Worm (Caenorhabditis elegans) whole organism, L1 larva: ENCODE results near the gene smf-1.

Experiments
- C04F5.9 ChIP-seq: sonication (generic microtip); optimal IDR thresholded peaks from 2 replicates; lab custom pipeline; 2016; ENCODE audit warnings: missing genetic modification characterization, missing compliant biosample characterization
- C16A3.4 ChIP-seq: fragments of 150-350 bp; optimal IDR thresholded peaks from 2 replicates; lab custom pipeline; 2014; ENCODE audit warnings: missing biosample characterization, missing genetic modification characterization
- Y116A8C.19 ChIP-seq: sonication (generic microtip); optimal IDR thresholded peaks from 2 replicates; lab custom pipeline; 2016; ENCODE audit warnings: missing compliant biosample characterization, missing genetic modification characterization, borderline replicate concordance
- aha-1 ChIP-seq: fragments of 150-350 bp; optimal IDR thresholded peaks from 2 replicates; lab custom pipeline; 2014; ENCODE audit warnings: missing biosample characterization, missing genetic modification characterization
- alr-1 ChIP-seq: fragments of 200-800 bp; sonication (Bioruptor generic); optimal IDR thresholded peaks from 2 replicates; lab custom pipeline; 2018; ENCODE audit warnings: borderline replicate concordance, mild to moderate bottlenecking, missing genetic modification characterization, missing compliant biosample characterization
- ama-1 ChIP-seq: fragments of 150-350 bp; optimal IDR thresholded peaks from 2 replicates; lab custom pipeline; 2014
- blmp-1 ChIP-seq: fragments of 150-350 bp; optimal IDR thresholded peaks from 2 replicates; lab custom pipeline; 2014; ENCODE audit warnings: missing biosample characterization, missing genetic modification characterization
- ceh-8 ChIP-seq: fragments of 200-800 bp; sonication (Bioruptor generic); optimal IDR thresholded peaks from 2 replicates; lab custom pipeline; 2018; ENCODE audit warnings: mild to moderate bottlenecking, missing genetic modification characterization, moderate library complexity, missing compliant biosample characterization
- ceh-82 ChIP-seq, 3 experiments: fragments of 150-350 bp in 1 of 3; sonication (generic microtip) in 2 of 3; optimal IDR thresholded peaks; 2 replicates each; lab custom pipeline; 2014 to 2017; ENCODE audit warnings: missing biosample characterization in 3 of 3, missing genetic modification characterization in 3 of 3
- ces-1 ChIP-seq: fragments of 150-350 bp; optimal IDR thresholded peaks from 2 replicates; lab custom pipeline; 2014; ENCODE audit warnings: missing biosample characterization, missing genetic modification reagents, missing genetic modification characterization
- dsc-1 ChIP-seq: sonication (generic microtip); optimal IDR thresholded peaks from 2 replicates; lab custom pipeline; 2016; ENCODE audit warnings: mild to moderate bottlenecking, missing genetic modification characterization, missing compliant biosample characterization
- efl-1 ChIP-seq, 4 experiments: fragments of 150-350 bp; optimal IDR thresholded peaks in 3 of 4; peaks in 1 of 4; 1 replicate in 1 of 4; 2 replicates in 3 of 4; lab custom pipeline; 2014; ENCODE audit warnings: missing biosample characterization in 2 of 4, missing genetic modification characterization in 2 of 4, missing genetic modification reagents in 2 of 4
- efl-3 ChIP-seq: fragments of 200-800 bp; sonication (Bioruptor generic); optimal IDR thresholded peaks from 2 replicates; lab custom pipeline; 2018; ENCODE audit warnings: mild to moderate bottlenecking, missing genetic modification characterization, missing compliant biosample characterization
- egl-13 ChIP-seq: sonication (generic microtip); optimal IDR thresholded peaks from 2 replicates; lab custom pipeline; 2016; ENCODE audit warnings: missing genotype, missing genetic modification reagents, missing genetic modification characterization, missing compliant biosample characterization
- elt-2 ChIP-seq: sonication (generic microtip); optimal IDR thresholded peaks from 2 replicates; lab custom pipeline; 2016; ENCODE audit warnings: missing genetic modification characterization, mild to moderate bottlenecking, inconsistent platforms, missing compliant biosample characterization, missing genetic modification reagents
- ets-5 ChIP-seq: fragments of 200-800 bp; sonication (Bioruptor generic); IDR thresholded peaks from 2 replicates; pipeline ENCODE4 v1.3.6; 2022; ENCODE audit warnings: missing genetic modification characterization, missing compliant biosample characterization
- fkh-4 ChIP-seq: sonication (generic microtip); optimal IDR thresholded peaks from 2 replicates; lab custom pipeline; 2016; ENCODE audit warnings: missing compliant biosample characterization, missing genetic modification characterization, borderline replicate concordance
- grh-1 ChIP-seq: fragments of 200-800 bp; sonication (Bioruptor generic); IDR thresholded peaks from 2 replicates; pipeline ENCODE4 v1.3.6; 2022; ENCODE audit warnings: missing genetic modification reagents, missing genetic modification characterization, missing compliant biosample characterization
- hlh-4 ChIP-seq: sonication (generic microtip); optimal IDR thresholded peaks from 2 replicates; lab custom pipeline; 2016; ENCODE audit warnings: mild to moderate bottlenecking, missing genetic modification characterization, missing compliant biosample characterization
- irx-1 ChIP-seq: sonication (generic microtip); optimal IDR thresholded peaks from 2 replicates; lab custom pipeline; 2016; ENCODE audit warnings: missing genetic modification characterization, missing compliant biosample characterization
- isw-1 ChIP-seq: fragments of 200-800 bp; sonication (Bioruptor generic); IDR thresholded peaks from 2 replicates; pipeline ENCODE4 v1.3.6; 2022; ENCODE audit warnings: missing genetic modification characterization, missing compliant biosample characterization
- lin-14 ChIP-seq: fragments of 200-800 bp; sonication (Bioruptor generic); optimal IDR thresholded peaks from 2 replicates; lab custom pipeline; 2018; ENCODE audit warnings: mild to moderate bottlenecking, missing genetic modification characterization, moderate library complexity, missing compliant biosample characterization
- lin-15B ChIP-seq: fragments of 150-350 bp; sonication (generic microtip); optimal IDR thresholded peaks from 3 replicates; lab custom pipeline; 2014; ENCODE audit warnings: missing biosample characterization, missing genetic modification characterization
- lin-39 ChIP-seq: fragments of 150-350 bp; optimal IDR thresholded peaks from 2 replicates; lab custom pipeline; 2014; ENCODE audit warnings: missing biosample characterization, missing genetic modification reagents, missing genetic modification characterization
- lir-3 ChIP-seq: sonication (generic microtip); optimal IDR thresholded peaks from 2 replicates; lab custom pipeline; 2016; ENCODE audit warnings: mild to moderate bottlenecking, missing genetic modification characterization, moderate library complexity, missing compliant biosample characterization; ENCODE audit not compliant: poor library complexity
- mab-9 ChIP-seq: fragments of 200-800 bp; sonication (Bioruptor generic); IDR thresholded peaks from 2 replicates; pipeline ENCODE4 v1.3.6; 2022; ENCODE audit warnings: missing genetic modification reagents, missing genetic modification characterization, missing compliant biosample characterization
- mdl-1 ChIP-seq, 2 experiments: fragments of 150-350 bp; optimal IDR thresholded peaks; 2 replicates each; lab custom pipeline; 2014 to 2017; ENCODE audit warnings: missing biosample characterization in 2 of 2, missing genetic modification characterization in 2 of 2, inconsistent platforms in 1 of 2
- nhr-12 ChIP-seq: sonication (generic microtip); optimal IDR thresholded peaks from 2 replicates; lab custom pipeline; 2017; ENCODE audit warnings: missing biosample characterization, missing genetic modification characterization
- nhr-237 ChIP-seq: fragments of 150-350 bp; optimal IDR thresholded peaks from 2 replicates; lab custom pipeline; 2014; ENCODE audit warnings: missing biosample characterization, missing genetic modification characterization
- nhr-28 ChIP-seq: fragments of 150-350 bp; optimal IDR thresholded peaks from 2 replicates; lab custom pipeline; 2014; ENCODE audit warnings: missing biosample characterization, missing genetic modification characterization
- nhr-47 ChIP-seq: sonication (generic microtip); optimal IDR thresholded peaks from 2 replicates; lab custom pipeline; 2016; ENCODE audit warnings: mild to moderate bottlenecking, missing genetic modification characterization, moderate library complexity, missing compliant biosample characterization
- nhr-71 ChIP-seq: sonication (generic microtip); optimal IDR thresholded peaks from 2 replicates; lab custom pipeline; 2016; ENCODE audit warnings: mild to moderate bottlenecking, missing genetic modification characterization, moderate library complexity, missing compliant biosample characterization
- nhr-76 ChIP-seq: sonication (generic microtip); optimal IDR thresholded peaks from 2 replicates; lab custom pipeline; 2017; ENCODE audit warnings: missing biosample characterization, missing genetic modification characterization
- nhr-77 ChIP-seq: fragments of 150-350 bp; optimal IDR thresholded peaks from 2 replicates; lab custom pipeline; 2014; ENCODE audit warnings: missing biosample characterization, missing genetic modification characterization
- nhr-84 ChIP-seq: sonication (generic microtip); optimal IDR thresholded peaks from 2 replicates; lab custom pipeline; 2017; ENCODE audit warnings: missing biosample characterization, missing genetic modification characterization
- nhr-85 ChIP-seq: sonication (generic microtip); peaks from one replicate; lab custom pipeline; 2016; ENCODE audit warnings: missing genetic modification characterization, inconsistent platforms, missing compliant biosample characterization
- nhr-90 ChIP-seq: sonication (generic microtip); optimal IDR thresholded peaks from 2 replicates; lab custom pipeline; 2016; ENCODE audit warnings: mild to moderate bottlenecking, missing genetic modification characterization, missing compliant biosample characterization; ENCODE audit not compliant: poor library complexity
- pax-3 ChIP-seq: fragments of 200-800 bp; sonication (Bioruptor generic); optimal IDR thresholded peaks from 2 replicates; lab custom pipeline; 2018; ENCODE audit warnings: mild to moderate bottlenecking, missing genetic modification characterization, moderate library complexity, missing compliant biosample characterization
- pqm-1 ChIP-seq: sonication (generic microtip); optimal IDR thresholded peaks from 3 replicates; lab custom pipeline; 2017; ENCODE audit warnings: missing biosample characterization, missing genetic modification characterization
- rnt-1 ChIP-seq: sonication (generic microtip); optimal IDR thresholded peaks from 2 replicates; lab custom pipeline; 2016; ENCODE audit warnings: mild to moderate bottlenecking, missing genetic modification characterization, moderate library complexity, missing compliant biosample characterization
- skn-1 ChIP-seq: fragments of 150-350 bp; optimal IDR thresholded peaks from 2 replicates; lab custom pipeline; 2014; ENCODE audit warnings: missing biosample characterization, missing genetic modification characterization
- swsn-7 ChIP-seq: sonication (generic microtip); optimal IDR thresholded peaks from 2 replicates; lab custom pipeline; 2016; ENCODE audit warnings: missing genetic modification characterization, missing compliant biosample characterization
- tlp-1 ChIP-seq: fragments of 150-350 bp; optimal IDR thresholded peaks from 2 replicates; lab custom pipeline; 2014; ENCODE audit warnings: missing biosample characterization, missing genetic modification characterization
- unc-130 ChIP-seq: fragments of 150-350 bp; optimal IDR thresholded peaks from 2 replicates; lab custom pipeline; 2017; ENCODE audit warnings: missing biosample characterization, missing genetic modification characterization, inconsistent platforms
- unc-30 ChIP-seq: sonication (generic microtip); optimal IDR thresholded peaks from 2 replicates; lab custom pipeline; 2017; ENCODE audit warnings: missing biosample characterization, missing genetic modification characterization
- unc-62 ChIP-seq: fragments of 150-350 bp; optimal IDR thresholded peaks from 2 replicates; lab custom pipeline; 2014; ENCODE audit warnings: missing biosample characterization, missing genetic modification reagents, missing genetic modification characterization
- xbp-1 ChIP-seq: sonication (generic microtip); optimal IDR thresholded peaks from 2 replicates; lab custom pipeline; 2016; ENCODE audit warnings: missing genetic modification characterization, missing compliant biosample characterization
- zag-1 ChIP-seq: fragments of 150-350 bp; optimal IDR thresholded peaks from 2 replicates; lab custom pipeline; 2014; ENCODE audit warnings: missing biosample characterization, missing genetic modification characterization
- ztf-4 ChIP-seq: fragments of 150-350 bp; optimal IDR thresholded peaks from 2 replicates; lab custom pipeline; 2014; ENCODE audit warnings: missing biosample characterization, missing genetic modification characterization

The smf-1 gene

DNA sequence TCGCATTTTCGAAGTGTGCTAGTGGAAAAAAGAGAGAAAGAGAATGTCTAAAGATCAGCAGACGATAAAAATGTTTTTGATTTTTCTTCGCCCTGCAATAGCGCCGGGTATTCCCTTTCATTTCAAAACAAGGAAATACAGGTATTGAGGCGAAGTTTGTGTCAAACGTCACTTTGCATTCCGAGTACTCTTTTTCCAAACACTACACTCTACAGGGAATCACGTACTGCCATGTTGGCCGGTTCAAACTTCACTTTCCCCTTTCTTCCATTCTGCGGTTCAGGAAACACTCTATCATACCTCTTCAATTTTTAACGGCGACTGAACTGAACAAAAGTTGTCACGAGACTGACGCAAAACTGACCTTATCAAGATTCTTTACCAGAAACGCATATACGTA lies 15.7 kb upstream of the smf-1 start:
- TF ChIP-seq nhr-77 (tag; lab: Kevin White, UChicago) (no peak), aha-1 (tag; lab: Kevin White, UChicago) (no peak), mab-9 (GFP tag; lab: Robert Waterston, UW) (0 out of 2 replicates have a peak, but pooled peaks have one; percentile 8), blmp-1 (tag; lab: Kevin White, UChicago) (peak; percentile 80)

DNA sequence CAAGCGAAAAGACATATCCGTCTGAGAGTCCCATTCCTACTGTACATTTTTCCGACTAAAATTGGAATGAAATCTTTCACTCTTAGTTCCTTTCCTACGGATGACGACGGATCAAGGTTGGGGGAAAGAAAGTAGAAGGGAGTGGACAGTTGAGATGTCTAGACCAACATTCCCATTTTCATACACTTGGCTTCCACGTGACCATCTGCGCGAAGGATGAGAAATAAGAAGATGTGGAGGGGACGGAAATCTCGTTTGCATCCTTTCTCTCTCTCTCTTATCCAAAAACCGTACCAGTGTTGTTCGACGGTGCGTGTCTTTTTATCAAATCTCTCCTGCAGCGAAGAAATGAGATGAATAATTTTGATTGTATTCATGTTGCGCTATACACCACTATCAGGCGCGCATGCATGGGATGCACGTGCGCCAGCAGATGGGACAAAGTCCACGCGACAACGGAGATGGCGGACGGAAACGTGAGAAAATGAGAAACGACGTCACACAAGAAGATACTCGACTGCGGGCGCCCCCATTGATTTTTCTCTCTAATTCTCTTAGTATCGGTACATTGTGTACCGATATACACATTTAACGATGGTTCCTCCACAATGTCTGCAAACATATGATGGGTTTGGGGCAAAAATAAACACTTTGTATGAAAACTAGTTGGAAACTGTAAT lies 14.6 kb upstream of the smf-1 start:
- TF ChIP-seq skn-1 (tag; lab: Kevin White, UChicago): peak; percentile 78
- peak; percentile 80 for TF ChIP-seq lir-3 (tag; lab: Kevin White, UChicago)
- no peak for TF ChIP-seq alr-1 (tag; lab: Kevin White, UChicago)
- peak; percentile 91 for TF ChIP-seq irx-1 (tag; lab: Kevin White, UChicago)
- TF ChIP-seq ceh-82 (tag; optimal IDR thresholded peaks at IDR 0.05; lab: Kevin White, UChicago): peak in 2 of 3 experiments; percentile 45 to 54
- TF ChIP-seq nhr-237: no peak
- peak; percentile 42 for TF ChIP-seq efl-3 (GFP tag; lab: Kevin White, UChicago)
- peak; percentile 40 for TF ChIP-seq fkh-4
- no peak for TF ChIP-seq zag-1
- peak; percentile 99 for TF ChIP-seq lin-14
- peak; percentile 89 for TF ChIP-seq elt-2
- TF ChIP-seq grh-1 (GFP tag; lab: Robert Waterston, UW): peak; percentile 94
- TF ChIP-seq nhr-28 (tag; lab: Kevin White, UChicago): no peak
- TF ChIP-seq efl-1 (optimal IDR thresholded peaks at IDR 0.05; lab: Kevin White, UChicago): peak; percentile 54 to 59
- TF ChIP-seq efl-1 (GFP tag; optimal IDR thresholded peaks at IDR 0.05 in 1 of 2; lab: Kevin White, UChicago): peak; percentile 27 to 93
- TF ChIP-seq hlh-4: no peak
- peak; percentile 93 for TF ChIP-seq ztf-4 (tag; lab: Kevin White, UChicago)
- peak; percentile 11 for TF ChIP-seq nhr-76 (tag; lab: Kevin White, UChicago)
- no peak for TF ChIP-seq pqm-1 (tag; lab: Kevin White, UChicago)
- peak; percentile 96 for TF ChIP-seq blmp-1 (tag; lab: Kevin White, UChicago)
- no peak for TF ChIP-seq ama-1 (lab: Kevin White, UChicago)
- no peak for TF ChIP-seq nhr-84 (tag; lab: Kevin White, UChicago)
- no peak for TF ChIP-seq ets-5
- peak; percentile 82 for TF ChIP-seq nhr-77 (tag; lab: Kevin White, UChicago)
- TF ChIP-seq nhr-90 (tag; lab: Kevin White, UChicago): peak; percentile 97
- no peak for TF ChIP-seq ces-1 (GFP tag; lab: Kevin White, UChicago)
- TF ChIP-seq lin-15B (tag; lab: Kevin White, UChicago): no peak
- TF ChIP-seq C04F5.9 (tag; lab: Kevin White, UChicago): peak; percentile 23
- peak; percentile 100 for TF ChIP-seq nhr-85
- TF ChIP-seq nhr-12: no peak
- peak; percentile 91 for TF ChIP-seq swsn-7 (tag; lab: Kevin White, UChicago)
- peak; percentile 85 for TF ChIP-seq pax-3 (tag; lab: Kevin White, UChicago)
- TF ChIP-seq xbp-1: peak; percentile 97
- no peak for TF ChIP-seq unc-62
- TF ChIP-seq isw-1: peak; percentile 50
- TF ChIP-seq ceh-8: no peak
- TF ChIP-seq nhr-71: peak; percentile 99
- TF ChIP-seq Y116A8C.19 (tag; lab: Kevin White, UChicago): no peak
- TF ChIP-seq C16A3.4 (tag; lab: Kevin White, UChicago): peak; percentile 68
- peak; percentile 70 for TF ChIP-seq mab-9 (GFP tag; lab: Robert Waterston, UW)
- peak; percentile 91 for TF ChIP-seq dsc-1 (tag; lab: Kevin White, UChicago)
- TF ChIP-seq egl-13 (tag; lab: Kevin White, UChicago): peak; percentile 81
- peak; percentile 93 for TF ChIP-seq unc-130 (tag; lab: Kevin White, UChicago)
- TF ChIP-seq nhr-47 (tag; lab: Kevin White, UChicago): peak; percentile 94
- peak; percentile 50 for TF ChIP-seq lin-39 (tag; lab: Kevin White, UChicago)
- no peak for TF ChIP-seq tlp-1 (tag; lab: Kevin White, UChicago)
- TF ChIP-seq rnt-1 (tag; lab: Kevin White, UChicago): peak; percentile 90
- TF ChIP-seq mdl-1 (tag; optimal IDR thresholded peaks at IDR 0.05; lab: Kevin White, UChicago): peak in 1 of 2 experiments; percentile 98
- no peak for TF ChIP-seq unc-30 (tag; lab: Kevin White, UChicago)
